Worm (Caenorhabditis elegans) whole organism, L4 larva: ENCODE data around the gene trxr-2.
A peak's percentile ranks its signal among the peaks of the same experiment; 100 is the strongest.

Source experiments
- D1046.2 ChIP-seq: fragments of 200-800 bp; sonication (Bioruptor generic); IDR thresholded peaks from 2 replicates; pipeline ENCODE4 v1.3.6; 2022; ENCODE audit warnings: missing genetic modification characterization, missing compliant biosample characterization
- F10B5.3 ChIP-seq: sonication (generic microtip); optimal IDR thresholded peaks from 2 replicates; lab custom pipeline; 2016; ENCODE audit warnings: mild to moderate bottlenecking, missing genetic modification characterization, missing compliant biosample characterization
- F26F4.8 ChIP-seq: fragments of 200-800 bp; sonication (Bioruptor generic); conservative IDR thresholded peaks from 2 replicates; pipeline ENCODE4 v1.3.6; 2022; ENCODE audit warnings: missing genetic modification characterization, missing compliant biosample characterization
- F49E8.2 ChIP-seq: sonication (generic microtip); optimal IDR thresholded peaks from 2 replicates; lab custom pipeline; 2016; ENCODE audit warnings: missing compliant biosample characterization, mild to moderate bottlenecking, missing genetic modification characterization, borderline replicate concordance
- R02D3.7 ChIP-seq: fragments of 150-350 bp; sonication (generic microtip); optimal IDR thresholded peaks from 3 replicates; lab custom pipeline; 2014; ENCODE audit warnings: missing biosample characterization, missing genetic modification characterization
- Y5F2A.4 ChIP-seq: fragments of 200-800 bp; sonication (Bioruptor generic); optimal IDR thresholded peaks from 2 replicates; lab custom pipeline; 2018; ENCODE audit warnings: mild to moderate bottlenecking, missing genetic modification characterization, missing compliant biosample characterization
- Y75B8A.6 ChIP-seq: fragments of 200-800 bp; sonication (Bioruptor generic); IDR thresholded peaks from 2 replicates; pipeline ENCODE4 v1.3.6; 2022; ENCODE audit warnings: missing genetic modification reagents, missing genetic modification characterization, missing compliant biosample characterization
- aha-1 ChIP-seq: fragments of 150-350 bp; peaks from one replicate; lab custom pipeline; 2014; ENCODE audit warnings: missing biosample characterization, missing genetic modification characterization
- ama-1 ChIP-seq: fragments of 150-350 bp; optimal IDR thresholded peaks from 2 replicates; lab custom pipeline; 2014; ENCODE audit warnings: inconsistent platforms, mixed read lengths
- attf-4 ChIP-seq: sonication (generic microtip); optimal IDR thresholded peaks from 3 replicates; lab custom pipeline; 2017; ENCODE audit warnings: missing biosample characterization, missing genetic modification characterization
- ceh-20 ChIP-seq: fragments of 200-800 bp; sonication (Bioruptor generic); IDR thresholded peaks from 2 replicates; pipeline ENCODE4 v1.3.6; 2022; ENCODE audit warnings: missing genetic modification reagents, missing genetic modification characterization, missing compliant biosample characterization
- ceh-32 ChIP-seq: sonication (generic microtip); optimal IDR thresholded peaks from 2 replicates; lab custom pipeline; 2016; ENCODE audit warnings: mild to moderate bottlenecking, missing genetic modification characterization, missing compliant biosample characterization; ENCODE audit not compliant: poor library complexity
- ceh-62 ChIP-seq: sonication (generic microtip); optimal IDR thresholded peaks from 2 replicates; lab custom pipeline; 2017; ENCODE audit warnings: missing biosample characterization, missing genetic modification characterization
- ces-1 ChIP-seq: fragments of 150-350 bp; sonication (generic microtip); optimal IDR thresholded peaks from 4 replicates; lab custom pipeline; 2014; ENCODE audit warnings: missing biosample characterization, missing genetic modification reagents, missing genetic modification characterization
- cey-2 ChIP-seq: sonication (generic microtip); optimal IDR thresholded peaks from 3 replicates; lab custom pipeline; 2017; ENCODE audit warnings: missing genetic modification characterization, mild to moderate bottlenecking, missing compliant biosample characterization, antibody characterized with exemption, borderline replicate concordance; ENCODE audit not compliant: insufficient read depth
- daf-19 ChIP-seq: fragments of 200-800 bp; sonication (Bioruptor generic); conservative IDR thresholded peaks from 2 replicates; pipeline ENCODE4 v1.3.6; 2022; ENCODE audit warnings: missing genetic modification characterization, missing compliant biosample characterization
- daf-8 ChIP-seq: fragments of 200-800 bp; sonication (Bioruptor generic); IDR thresholded peaks from 2 replicates; pipeline ENCODE4 v1.3.6; 2022; ENCODE audit warnings: missing genetic modification characterization, missing compliant biosample characterization
- egl-43 ChIP-seq: fragments of 200-800 bp; sonication (Bioruptor generic); IDR thresholded peaks from 2 replicates; pipeline ENCODE4 v1.3.6; 2022; ENCODE audit warnings: missing genetic modification reagents, missing genetic modification characterization, missing compliant biosample characterization
- gei-8 ChIP-seq: fragments of 200-800 bp; sonication (Bioruptor generic); optimal IDR thresholded peaks from 2 replicates; lab custom pipeline; 2018; ENCODE audit warnings: mild to moderate bottlenecking, missing genetic modification characterization, missing compliant biosample characterization
- lin-29 ChIP-seq: fragments of 200-800 bp; sonication (Bioruptor generic); IDR thresholded peaks from 2 replicates; pipeline ENCODE4 v1.3.6; 2022; ENCODE audit warnings: missing genetic modification reagents, missing genetic modification characterization, missing compliant biosample characterization
- lin-39 ChIP-seq: fragments of 150-350 bp; optimal IDR thresholded peaks from 2 replicates; lab custom pipeline; 2014; ENCODE audit warnings: missing biosample characterization, missing genetic modification reagents, missing genetic modification characterization
- lsy-2 ChIP-seq, 2 experiments: fragments of 150-350 bp in 1 of 2; sonication (generic microtip) in 1 of 2; optimal IDR thresholded peaks; 2 replicates each; lab custom pipeline; 2014 to 2017; ENCODE audit warnings: missing biosample characterization in 2 of 2, missing genetic modification characterization in 2 of 2
- madf-5 ChIP-seq, 2 experiments: fragments of 200-800 bp; sonication (Bioruptor generic); IDR thresholded peaks; 2 replicates each; pipeline ENCODE4 v1.3.6; 2022; ENCODE audit warnings: missing compliant biosample characterization in 2 of 2, missing genetic modification characterization in 2 of 2
- madf-9 ChIP-seq: fragments of 200-800 bp; sonication (Bioruptor generic); conservative IDR thresholded peaks from 2 replicates; pipeline ENCODE4 v1.3.6; 2022; ENCODE audit warnings: missing genetic modification reagents, missing genetic modification characterization, missing compliant biosample characterization
- mdl-1 ChIP-seq, 2 experiments: fragments of 150-350 bp in 1 of 2; sonication (generic microtip) in 1 of 2; optimal IDR thresholded peaks; 2 replicates each; lab custom pipeline; 2014 to 2017; ENCODE audit warnings: missing biosample characterization in 2 of 2, missing genetic modification characterization in 2 of 2
- mxl-2 ChIP-seq: fragments of 200-800 bp; sonication (Bioruptor generic); conservative IDR thresholded peaks from 2 replicates; pipeline ENCODE4 v1.3.6; 2022; ENCODE audit warnings: missing genetic modification reagents, missing genetic modification characterization, missing compliant biosample characterization
- mxl-3 ChIP-seq: fragments of 200-800 bp; sonication (Bioruptor generic); optimal IDR thresholded peaks from 2 replicates; lab custom pipeline; 2018; ENCODE audit warnings: mild to moderate bottlenecking, missing genetic modification characterization, missing compliant biosample characterization
- nhr-10 ChIP-seq: fragments of 150-350 bp; optimal IDR thresholded peaks from 2 replicates; lab custom pipeline; 2014; ENCODE audit warnings: missing biosample characterization, missing genetic modification characterization
- nhr-102 ChIP-seq: sonication (generic microtip); optimal IDR thresholded peaks from 2 replicates; lab custom pipeline; 2016; ENCODE audit warnings: mild to moderate bottlenecking, missing genetic modification characterization, moderate library complexity, missing compliant biosample characterization
- nhr-11 ChIP-seq: fragments of 150-350 bp; optimal IDR thresholded peaks from 2 replicates; lab custom pipeline; 2014; ENCODE audit warnings: missing biosample characterization, missing genetic modification characterization
- nhr-237 ChIP-seq: sonication (generic microtip); optimal IDR thresholded peaks from 2 replicates; lab custom pipeline; 2017; ENCODE audit warnings: missing biosample characterization, missing genetic modification characterization
- nhr-42 ChIP-seq: fragments of 200-800 bp; sonication (Bioruptor generic); IDR thresholded peaks from 2 replicates; pipeline ENCODE4 v1.3.6; 2022; ENCODE audit warnings: missing genetic modification characterization, missing compliant biosample characterization
- nhr-48 ChIP-seq: sonication (generic microtip); optimal IDR thresholded peaks from 2 replicates; lab custom pipeline; 2016; ENCODE audit warnings: mild to moderate bottlenecking, missing genetic modification characterization, missing compliant biosample characterization
- nhr-6 ChIP-seq: fragments of 150-350 bp; optimal IDR thresholded peaks from 2 replicates; lab custom pipeline; 2014; ENCODE audit warnings: missing biosample characterization, missing genetic modification characterization
- nhr-77 ChIP-seq: fragments of 150-350 bp; optimal IDR thresholded peaks from 2 replicates; lab custom pipeline; 2014; ENCODE audit warnings: missing biosample characterization, missing genetic modification characterization
- pha-4 ChIP-seq, 2 experiments: fragments of 150-350 bp in 1 of 2; fragments of 200-800 bp in 1 of 2; sonication (Bioruptor generic) in 1 of 2; IDR thresholded peaks in 1 of 2; optimal IDR thresholded peaks in 1 of 2; 2 replicates each; pipeline versions ENCODE4 v1.3.6 to Lab custom; 2014 to 2022; ENCODE audit warnings: missing genetic modification characterization in 2 of 2, missing genetic modification reagents in 2 of 2, missing biosample characterization in 1 of 2, missing compliant biosample characterization in 1 of 2
- pqm-1 ChIP-seq: sonication (generic microtip); optimal IDR thresholded peaks from 2 replicates; lab custom pipeline; 2017; ENCODE audit warnings: missing biosample characterization, missing genetic modification characterization
- snpc-4 ChIP-seq: fragments of 150-350 bp; optimal IDR thresholded peaks from 2 replicates; lab custom pipeline; 2014; ENCODE audit warnings: missing biosample characterization, missing genetic modification characterization
- spr-3 ChIP-seq: fragments of 200-800 bp; sonication (Bioruptor generic); optimal IDR thresholded peaks from 2 replicates; lab custom pipeline; 2018; ENCODE audit warnings: mild to moderate bottlenecking, missing genetic modification characterization, missing compliant biosample characterization
- tra-1 ChIP-seq: fragments of 200-800 bp; sonication (Bioruptor generic); IDR thresholded peaks from 2 replicates; pipeline ENCODE4 v1.3.6; 2022; ENCODE audit warnings: missing genetic modification reagents, missing genetic modification characterization, missing compliant biosample characterization
- ztf-11 ChIP-seq: fragments of 150-350 bp; optimal IDR thresholded peaks from 2 replicates; lab custom pipeline; 2014; ENCODE audit warnings: missing biosample characterization, missing genetic modification characterization

The trxr-2 gene

ce11 chrIII:8904914-8905665 is 8.5 kb upstream of the trxr-2 start, which contains the start of gene unc-32 (continued):
- TF ChIP-seq ceh-62 (tag; lab: Kevin White, UChicago) = no peak
- no peak for TF ChIP-seq gei-8 (GFP tag; lab: Kevin White, UChicago)
- no peak for TF ChIP-seq mxl-3
- no peak for TF ChIP-seq F26F4.8 (GFP tag; lab: Robert Waterston, UW)
- TF ChIP-seq nhr-77 (tag; lab: Kevin White, UChicago) = no peak
- no peak for TF ChIP-seq tra-1 (GFP tag; lab: Robert Waterston, UW)
- TF ChIP-seq nhr-42 (GFP tag; lab: Robert Waterston, UW) = no peak
- no peak for TF ChIP-seq nhr-102
- no peak for TF ChIP-seq nhr-6 (tag; lab: Kevin White, UChicago)
- TF ChIP-seq lsy-2 (tag; optimal IDR thresholded peaks at IDR 0.05; lab: Kevin White, UChicago) = peak; percentile 68 to 88
- TF ChIP-seq pqm-1 (tag; lab: Kevin White, UChicago) = no peak
- no peak for TF ChIP-seq nhr-237 (tag; lab: Kevin White, UChicago)
- no peak for TF ChIP-seq nhr-10 (tag; lab: Kevin White, UChicago)
- TF ChIP-seq spr-3 (GFP tag; lab: Kevin White, UChicago) = no peak
- TF ChIP-seq madf-9 = no peak
- no peak for TF ChIP-seq Y75B8A.6 (GFP tag; lab: Robert Waterston, UW)
- TF ChIP-seq cey-2 (tag; lab: Kevin White, UChicago) = no peak
- TF ChIP-seq snpc-4 (tag; lab: Kevin White, UChicago) = no peak
- no peak for TF ChIP-seq lin-29 (GFP tag; lab: Robert Waterston, UW)
- no peak for TF ChIP-seq daf-19 (GFP tag; lab: Robert Waterston, UW)
- TF ChIP-seq ztf-11 = no peak
- no peak for TF ChIP-seq F10B5.3 (tag; lab: Kevin White, UChicago)
- TF ChIP-seq Y5F2A.4 (GFP tag; lab: Kevin White, UChicago) = no peak
- no peak for TF ChIP-seq nhr-11 (tag; lab: Kevin White, UChicago)
- 0 out of 2 replicates have a peak, but pooled peaks have one; percentile 50 for TF ChIP-seq ceh-20 (GFP tag; lab: Robert Waterston, UW)
- peak; percentile 24 for TF ChIP-seq aha-1 (tag; lab: Kevin White, UChicago)
- no peak for TF ChIP-seq R02D3.7 (tag; lab: Kevin White, UChicago)
- peak in 1 of 2 experiments; percentile 74 for TF ChIP-seq mdl-1 (tag; optimal IDR thresholded peaks at IDR 0.05; lab: Kevin White, UChicago)
- TF ChIP-seq lin-39 (tag; lab: Kevin White, UChicago) = no peak
- no peak for TF ChIP-seq mxl-2 (GFP tag; lab: Robert Waterston, UW)
- no peak; the same call in 1 of the 2 replicates for TF ChIP-seq pha-4 (GFP tag; IDR thresholded peaks at IDR 0.05; lab: Robert Waterston, UW)
- no peak for TF ChIP-seq pha-4 (tag; optimal IDR thresholded peaks at IDR 0.05; lab: Kevin White, UChicago)
- TF ChIP-seq attf-4 (tag; lab: Kevin White, UChicago) = no peak
- no peak for TF ChIP-seq ama-1 (lab: Kevin White, UChicago)
- TF ChIP-seq D1046.2 (GFP tag; lab: Robert Waterston, UW) = no peak
- peak; percentile 38 for TF ChIP-seq ces-1
- no peak for TF ChIP-seq madf-5 (GFP tag; IDR thresholded peaks at IDR 0.05; lab: Robert Waterston, UW)

DNA sequence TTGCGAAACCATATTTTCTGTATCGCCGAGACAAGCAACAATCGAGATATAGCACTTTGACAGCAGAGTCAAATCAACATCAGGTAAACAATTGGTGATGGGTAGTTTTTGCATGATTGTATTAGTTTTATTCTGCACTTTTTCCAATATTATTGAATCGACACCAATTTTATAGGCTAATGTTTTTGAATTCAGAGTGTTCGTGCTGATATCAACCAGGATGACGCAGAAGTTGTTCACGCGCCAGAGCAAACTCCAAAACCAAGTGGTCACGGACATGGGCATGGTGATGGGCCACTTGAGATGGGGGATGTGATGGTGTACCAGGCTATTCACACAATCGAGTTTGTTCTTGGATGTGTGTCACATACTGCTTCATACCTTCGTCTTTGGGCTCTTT is 3.4 kb upstream of the trxr-2 start:
- TF ChIP-seq aha-1 (tag; lab: Kevin White, UChicago) (peak; percentile 95), madf-9 (no peak), F49E8.2 (tag; lab: Kevin White, UChicago) (no peak), daf-8 (GFP tag; lab: Robert Waterston, UW) (no peak), egl-43 (no peak), ceh-32 (tag; lab: Kevin White, UChicago) (no peak), nhr-48 (tag; lab: Kevin White, UChicago) (no peak)
- TF ChIP-seq, all 104 proteins: peak for 1
